Worm (Caenorhabditis elegans): Measurements from ENCODE around the gene F53F1.2.
A peak's percentile ranks its signal among the peaks of the same experiment; 100 is the strongest.
"Not testable (repeated sequence)": the region's sequence is repeated elsewhere in the genome, so short reads cannot be mapped to it uniquely, and the experiment has no call there.

The F53F1.2 gene

ce11 chrV:13426764-13427163 lies 20.1 kb downstream of the F53F1.2 start, which contains the start of gene srd-18:
srd-18 (minus strand) TSS chrV:13426864.
- TF ChIP-seq F13C5.2 (tag; optimal IDR thresholded peaks at IDR 0.05) (no peak), tra-4 (tag; optimal IDR thresholded peaks at IDR 0.05) (no peak), scrt-1 (GFP tag; IDR thresholded peaks at IDR 0.05) (no peak), ets-7 (tag; optimal IDR thresholded peaks at IDR 0.05) (no peak), B0310.2 (tag; optimal IDR thresholded peaks at IDR 0.05) (no peak), hmbx-1 (tag; optimal IDR thresholded peaks at IDR 0.05) (no peak)

- TF ChIP-seq scrt-1 (GFP tag; IDR thresholded peaks at IDR 0.05) (no peak), aly-1 (tag; optimal IDR thresholded peaks at IDR 0.05) (no peak), ceh-13 (GFP tag; optimal IDR thresholded peaks at IDR 0.05) (no peak), pes-1 (GFP tag; IDR thresholded peaks at IDR 0.05) (no peak), hnd-1 (tag; optimal IDR thresholded peaks at IDR 0.05) (no peak), tra-4 (tag; optimal IDR thresholded peaks at IDR 0.05) (no peak), hmg-4 (GFP tag; optimal IDR thresholded peaks at IDR 0.05) (no peak), tbx-11 (GFP tag; IDR thresholded peaks at IDR 0.05) (no peak), tbx-37 (GFP tag; conservative IDR thresholded peaks at IDR 0.05) (no peak), F13C5.2 (tag; optimal IDR thresholded peaks at IDR 0.05) (no peak), B0310.2 (tag; optimal IDR thresholded peaks at IDR 0.05) (no peak), sea-1 (GFP tag; conservative IDR thresholded peaks at IDR 0.05) (no peak), ets-7 (tag; optimal IDR thresholded peaks at IDR 0.05) (no peak), ama-1 (optimal IDR thresholded peaks at IDR 0.05) (no peak), flt-1 (GFP tag; IDR thresholded peaks at IDR 0.05) (no peak), hmbx-1 (tag; optimal IDR thresholded peaks at IDR 0.05) (no peak), ceh-36 (tag; optimal IDR thresholded peaks at IDR 0.05) (no peak)
These were observed 20.8 kb downstream of the F53F1.2 start for ce11 chrV:13427378-13427777.

- TF ChIP-seq ets-7 (tag; optimal IDR thresholded peaks at IDR 0.05) (no peak), sea-1 (GFP tag; conservative IDR thresholded peaks at IDR 0.05) (no peak), pes-1 (GFP tag; IDR thresholded peaks at IDR 0.05) (no peak), hnd-1 (tag; optimal IDR thresholded peaks at IDR 0.05) (no peak), hmg-4 (GFP tag; optimal IDR thresholded peaks at IDR 0.05) (no peak)
These were observed 22.0 kb downstream of the F53F1.2 start, which contains the start of gene srd-19 for ce11 chrV:13428660-13429059. srd-19 (minus strand) TSS chrV:13428760.

- TF ChIP-seq aly-1 (tag; optimal IDR thresholded peaks at IDR 0.05): no peak
- TF ChIP-seq tbx-37 (GFP tag; conservative IDR thresholded peaks at IDR 0.05): no peak
- TF ChIP-seq B0310.2 (tag; optimal IDR thresholded peaks at IDR 0.05): no peak
- TF ChIP-seq ets-7 (tag; optimal IDR thresholded peaks at IDR 0.05): no peak
- no peak for TF ChIP-seq sea-1 (GFP tag; conservative IDR thresholded peaks at IDR 0.05)
- no peak for TF ChIP-seq hmbx-1 (tag; optimal IDR thresholded peaks at IDR 0.05)
- TF ChIP-seq ama-1 (optimal IDR thresholded peaks at IDR 0.05): no peak
- TF ChIP-seq flt-1 (GFP tag; IDR thresholded peaks at IDR 0.05): no peak
- no peak for TF ChIP-seq F13C5.2 (tag; optimal IDR thresholded peaks at IDR 0.05)
- no peak for TF ChIP-seq ceh-36 (tag; optimal IDR thresholded peaks at IDR 0.05)
- TF ChIP-seq hnd-1 (tag; optimal IDR thresholded peaks at IDR 0.05): no peak
These were observed 25.7 kb downstream of the F53F1.2 start, which contains the start of gene srd-17 for ce11 chrV:13432364-13432763. srd-17 (minus strand) TSS chrV:13432714.

ce11 chrV:13437473-13438074 lies 31.0 kb downstream of the F53F1.2 start, which contains the start of gene mes-4:
mes-4 (minus strand) TSS chrV:13437545.
- TF ChIP-seq F13C5.2 (tag; optimal IDR thresholded peaks at IDR 0.05): peak; percentile 33
- TF ChIP-seq B0310.2 (tag; optimal IDR thresholded peaks at IDR 0.05): no peak

ce11 chrV:13441661-13442060 lies 35.0 kb downstream of the F53F1.2 start, which contains the start of gene col-162:
col-162 (plus strand) TSS chrV:13441961.
- TF ChIP-seq tra-4 (tag; optimal IDR thresholded peaks at IDR 0.05): no peak
- TF ChIP-seq sea-1 (GFP tag; conservative IDR thresholded peaks at IDR 0.05): no peak
- TF ChIP-seq tbx-37 (GFP tag; conservative IDR thresholded peaks at IDR 0.05): no peak
- no peak for TF ChIP-seq hmg-4 (GFP tag; optimal IDR thresholded peaks at IDR 0.05)
- no peak for TF ChIP-seq hnd-1 (tag; optimal IDR thresholded peaks at IDR 0.05)
- TF ChIP-seq ama-1 (optimal IDR thresholded peaks at IDR 0.05): no peak

ce11 chrV:13442819-13443218 lies 36.2 kb downstream of the F53F1.2 start:
- TF ChIP-seq pes-1 (GFP tag; IDR thresholded peaks at IDR 0.05) (no peak), tra-4 (tag; optimal IDR thresholded peaks at IDR 0.05) (no peak), ets-7 (tag; optimal IDR thresholded peaks at IDR 0.05) (no peak), hmbx-1 (tag; optimal IDR thresholded peaks at IDR 0.05) (no peak), flt-1 (GFP tag; IDR thresholded peaks at IDR 0.05) (no peak), aly-1 (tag; optimal IDR thresholded peaks at IDR 0.05) (no peak), tbx-37 (GFP tag; conservative IDR thresholded peaks at IDR 0.05) (no peak), F13C5.2 (tag; optimal IDR thresholded peaks at IDR 0.05) (no peak), B0310.2 (tag; optimal IDR thresholded peaks at IDR 0.05) (no peak), scrt-1 (GFP tag; IDR thresholded peaks at IDR 0.05) (no peak), hnd-1 (tag; optimal IDR thresholded peaks at IDR 0.05) (no peak), ceh-36 (tag; optimal IDR thresholded peaks at IDR 0.05) (no peak), ceh-13 (GFP tag; optimal IDR thresholded peaks at IDR 0.05) (no peak), hmg-4 (GFP tag; optimal IDR thresholded peaks at IDR 0.05) (no peak), tbx-11 (GFP tag; IDR thresholded peaks at IDR 0.05) (no peak), sea-1 (GFP tag; conservative IDR thresholded peaks at IDR 0.05) (no peak), ama-1 (optimal IDR thresholded peaks at IDR 0.05) (no peak)

- not testable (repeated sequence) for TF ChIP-seq ceh-13 (GFP tag; optimal IDR thresholded peaks at IDR 0.05); B0310.2 (tag; optimal IDR thresholded peaks at IDR 0.05); ama-1 (optimal IDR thresholded peaks at IDR 0.05)
These were observed 36.9 kb downstream of the F53F1.2 start, which contains the start of gene Y2H9A.6 for ce11 chrV:13443535-13443934. Y2H9A.6 (plus strand) TSS chrV:13443835.

All from whole organism, early embryonic.